Worm (Caenorhabditis elegans): ENCODE results near the gene unc-30.

DNA sequence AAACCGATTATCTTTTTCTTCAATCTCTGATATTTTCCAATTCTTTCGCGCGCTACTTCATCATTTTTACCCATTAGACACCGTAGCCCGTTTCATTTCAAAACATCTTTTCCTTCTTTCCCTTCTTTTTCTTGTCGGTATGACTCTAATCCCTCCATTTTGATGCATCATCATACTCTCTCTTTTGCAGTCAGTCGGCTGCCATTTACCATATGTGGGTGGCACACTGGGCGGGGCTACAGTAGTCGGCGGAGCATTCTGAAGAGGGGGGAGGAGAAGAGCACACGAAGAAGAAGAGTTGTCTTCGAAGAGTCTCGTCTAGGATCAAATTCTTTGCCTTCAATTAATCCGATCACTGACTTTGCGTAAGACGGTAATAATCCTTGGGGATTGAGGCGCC is at the start of gene unc-30:
- TF ChIP-seq nhr-237 (tag; optimal IDR thresholded peaks at IDR 0.05): no peak
- no peak for TF ChIP-seq nhr-11 (tag; optimal IDR thresholded peaks at IDR 0.05)
- TF ChIP-seq pqm-1 (tag; optimal IDR thresholded peaks at IDR 0.05): no peak
- TF ChIP-seq fkh-10 (GFP tag; optimal IDR thresholded peaks at IDR 0.05): no peak
- TF ChIP-seq pha-4 (tag; optimal IDR thresholded peaks at IDR 0.05): no peak

Measured in whole organism, L3 larva.